Worm (Caenorhabditis elegans): ENCODE measurements around the gene gadr-4.

DNA sequence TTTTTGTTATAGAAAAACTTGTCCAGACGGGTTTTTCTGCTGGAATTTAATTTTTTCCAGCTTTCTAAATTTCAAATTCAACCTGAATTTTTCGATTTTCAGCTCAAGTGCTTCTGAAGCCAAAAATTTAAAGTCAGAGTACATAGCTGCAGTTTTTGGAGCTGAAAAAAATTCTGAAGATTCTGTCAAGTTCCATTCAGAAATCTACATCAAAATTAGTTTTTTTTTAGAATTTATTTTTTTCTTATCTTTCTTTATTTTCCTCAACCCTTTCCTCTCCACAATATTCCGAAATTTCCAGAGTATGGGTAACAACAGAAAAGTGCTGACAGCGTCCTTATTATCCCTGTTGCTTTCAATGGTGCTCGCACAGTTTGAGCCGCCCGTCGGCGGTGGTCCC is 34.1 kb downstream of the gadr-4 start, which contains the start of gene K07D4.9:
- no peak for TF ChIP-seq sea-1 (GFP tag; conservative IDR thresholded peaks at IDR 0.05)
- TF ChIP-seq tra-4 (tag; optimal IDR thresholded peaks at IDR 0.05): no peak
- TF ChIP-seq ama-1 (optimal IDR thresholded peaks at IDR 0.05): no peak
- no peak for TF ChIP-seq F13C5.2 (tag; optimal IDR thresholded peaks at IDR 0.05)
- TF ChIP-seq pes-1 (GFP tag; IDR thresholded peaks at IDR 0.05): no peak
